Fruit fly (Drosophila melanogaster) whole organism, embryonic: ENCODE results near the gene rdhB.

ENCODE experiments used
- CG12071 ChIP-seq: fragments of 200-800 bp; sonication (Bioruptor generic); optimal IDR thresholded peaks from 3 replicates; lab custom pipeline; 2018; ENCODE audit warnings: missing biosample characterization, mild to moderate bottlenecking, missing genetic modification characterization
- CG16779 ChIP-seq: fragments of 200-800 bp; sonication (Bioruptor generic); IDR thresholded peaks from 2 replicates; pipeline ENCODE4 v1.3.6; 2022; ENCODE audit warnings: missing biosample characterization, missing genetic modification characterization
- CG31441 ChIP-seq: fragments of 200-800 bp; sonication (Bioruptor generic); IDR thresholded peaks from 2 replicates; pipeline ENCODE4 v1.3.6; 2022; ENCODE audit warnings: missing biosample characterization, missing genetic modification characterization
- CG4707 ChIP-seq: fragments of 200-800 bp; sonication (Bioruptor generic); optimal IDR thresholded peaks from 2 replicates; lab custom pipeline; 2018; ENCODE audit warnings: missing biosample characterization, mild to moderate bottlenecking, missing genetic modification characterization, moderate library complexity
- CG6654 ChIP-seq: fragments of 200-800 bp; sonication (Bioruptor generic); optimal IDR thresholded peaks from 2 replicates; lab custom pipeline; 2017; ENCODE audit warnings: missing biosample characterization, mild to moderate bottlenecking, missing genetic modification characterization
- CG6765 ChIP-seq: fragments of 200-800 bp; sonication (Bioruptor generic); optimal IDR thresholded peaks from 3 replicates; lab custom pipeline; 2017; ENCODE audit warnings: missing biosample characterization, mild to moderate bottlenecking, missing genetic modification characterization
- CG7963 ChIP-seq: fragments of 200-800 bp; sonication (Bioruptor generic); IDR thresholded peaks from 3 replicates; pipeline ENCODE4 v1.3.6; 2022; ENCODE audit warnings: missing biosample characterization, missing genetic modification characterization; ENCODE audit not compliant: partially characterized antibody
- CG7987 ChIP-seq: fragments of 200-800 bp; sonication (Bioruptor generic); optimal IDR thresholded peaks from 2 replicates; lab custom pipeline; 2018; ENCODE audit warnings: missing biosample characterization, mild to moderate bottlenecking, missing genetic modification characterization, moderate library complexity
- CG8089 ChIP-seq: fragments of 200-800 bp; sonication (Bioruptor generic); optimal IDR thresholded peaks from 3 replicates; lab custom pipeline; 2016; ENCODE audit warnings: missing biosample characterization, missing genetic modification characterization
- CG8290 ChIP-seq, 3 experiments: fragments of 200-800 bp; sonication (Bioruptor generic); optimal IDR thresholded peaks; 2 replicates each; lab custom pipeline; 2016 to 2019; ENCODE audit warnings: missing biosample characterization in 3 of 3, missing genetic modification characterization in 3 of 3, mild to moderate bottlenecking in 2 of 3, moderate library complexity in 1 of 3
- CG8359 ChIP-seq: fragments of 200-800 bp; sonication (Bioruptor generic); optimal IDR thresholded peaks from 2 replicates; lab custom pipeline; 2017; ENCODE audit warnings: missing biosample characterization, mild to moderate bottlenecking, missing genetic modification characterization, borderline replicate concordance
- CG8478 ChIP-seq: fragments of >200 bp; optimal IDR thresholded peaks from 2 replicates; lab custom pipeline; 2018
- CG9876 ChIP-seq: fragments of 200-800 bp; sonication (Bioruptor generic); optimal IDR thresholded peaks from 2 replicates; lab custom pipeline; 2016; ENCODE audit warnings: missing biosample characterization, missing genetic modification characterization
- Doc2 ChIP-seq: fragments of 200-800 bp; sonication (Bioruptor generic); IDR thresholded peaks from 2 replicates; pipeline ENCODE4 v1.3.6; 2022; ENCODE audit warnings: missing biosample characterization, missing genetic modification characterization
- GATAe ChIP-seq: fragments of 200-800 bp; sonication (Bioruptor generic); conservative IDR thresholded peaks from 2 replicates; pipeline ENCODE4 v1.3.6; 2022; ENCODE audit warnings: missing biosample characterization, missing genetic modification characterization
- HLH4C ChIP-seq: fragments of 200-800 bp; sonication (Bioruptor generic); IDR thresholded peaks from 3 replicates; pipeline ENCODE4 v1.3.6; 2022; ENCODE audit warnings: missing biosample characterization, missing genetic modification characterization; ENCODE audit not compliant: partially characterized antibody
- MBD-R2 ChIP-seq: fragments of 200-800 bp; sonication (Bioruptor generic); IDR thresholded peaks from 2 replicates; pipeline ENCODE4 v1.3.6; 2022; ENCODE audit warnings: missing biosample characterization, missing genetic modification characterization
- NFAT ChIP-seq: fragments of 200-800 bp; sonication (Bioruptor generic); IDR thresholded peaks from 2 replicates; pipeline ENCODE4 v1.3.6; 2022; ENCODE audit warnings: missing biosample characterization, missing genetic modification characterization
- Nf-YA ChIP-seq: fragments of 200-800 bp; sonication (Bioruptor generic); IDR thresholded peaks from 2 replicates; pipeline ENCODE4 v1.3.6; 2022; ENCODE audit warnings: missing biosample characterization, missing genetic modification characterization
- Pdp1 ChIP-seq, 2 experiments: fragments of 200-800 bp; sonication (Bioruptor generic); optimal IDR thresholded peaks; 3 replicates each; lab custom pipeline; 2016; ENCODE audit warnings: missing biosample characterization in 2 of 2, missing genetic modification characterization in 2 of 2, mild to moderate bottlenecking in 1 of 2, moderate library complexity in 1 of 2
- Scr ChIP-seq: fragments of 200-800 bp; sonication (Bioruptor generic); IDR thresholded peaks from 2 replicates; pipeline ENCODE4 v1.3.6; 2022; ENCODE audit warnings: missing biosample characterization, missing genetic modification characterization; ENCODE audit not compliant: partially characterized antibody
- Sry-β ChIP-seq: fragments of 200-800 bp; sonication (Bioruptor generic); optimal IDR thresholded peaks from 2 replicates; lab custom pipeline; 2018; ENCODE audit warnings: missing biosample characterization, mild to moderate bottlenecking, missing genetic modification characterization, moderate library complexity
- TFAM ChIP-seq: fragments of 200-800 bp; sonication (Bioruptor generic); optimal IDR thresholded peaks from 2 replicates; lab custom pipeline; 2017; ENCODE audit warnings: missing biosample characterization, missing genetic modification characterization, inconsistent platforms
- Trl ChIP-seq, 3 experiments: fragments of >200 bp in 2 of 3; fragments of 200-800 bp in 1 of 3; sonication (Bioruptor generic) in 1 of 3; optimal IDR thresholded peaks; 2 replicates in 1 of 3; 3 replicates in 2 of 3; lab custom pipeline; 2016 to 2017; ENCODE audit warnings: missing biosample characterization in 1 of 3, missing genetic modification characterization in 1 of 3
- ara ChIP-seq: fragments of 200-800 bp; sonication (Bioruptor generic); IDR thresholded peaks from 2 replicates; pipeline ENCODE4 v1.3.6; 2022; ENCODE audit warnings: missing biosample characterization, missing genetic modification characterization
- ase ChIP-seq: fragments of 200-800 bp; sonication (Bioruptor generic); IDR thresholded peaks from 3 replicates; pipeline ENCODE4 v1.3.6; 2022; ENCODE audit warnings: missing biosample characterization, missing genetic modification characterization
- ato ChIP-seq: fragments of 200-800 bp; sonication (Bioruptor generic); IDR thresholded peaks from 2 replicates; pipeline ENCODE4 v1.3.6; 2022; ENCODE audit warnings: missing biosample characterization, missing genetic modification characterization; ENCODE audit not compliant: partially characterized antibody
- bbx ChIP-seq: fragments of 200-800 bp; sonication (Bioruptor generic); IDR thresholded peaks from 2 replicates; pipeline ENCODE4 v1.3.6; 2022; ENCODE audit warnings: missing biosample characterization, missing genetic modification characterization; ENCODE audit not compliant: partially characterized antibody
- chinmo ChIP-seq: fragments of 200-800 bp; sonication (Bioruptor generic); IDR thresholded peaks from 4 replicates; pipeline ENCODE4 v1.3.6; 2022; ENCODE audit warnings: missing biosample characterization, missing genetic modification characterization; ENCODE audit not compliant: partially characterized antibody
- crc ChIP-seq: fragments of 200-800 bp; sonication (Bioruptor generic); optimal IDR thresholded peaks from 2 replicates; lab custom pipeline; 2016; ENCODE audit warnings: missing biosample characterization, missing genetic modification characterization
- exex ChIP-seq: fragments of 200-800 bp; sonication (Bioruptor generic); optimal IDR thresholded peaks from 4 replicates; lab custom pipeline; 2018; ENCODE audit warnings: missing biosample characterization, mild to moderate bottlenecking, missing genetic modification characterization, moderate library complexity
- gsb-n ChIP-seq: fragments of 200-800 bp; sonication (Bioruptor generic); optimal IDR thresholded peaks from 3 replicates; lab custom pipeline; 2018; ENCODE audit warnings: missing biosample characterization, mild to moderate bottlenecking, missing genetic modification characterization
- kah ChIP-seq: fragments of 200-800 bp; sonication (Bioruptor generic); optimal IDR thresholded peaks from 2 replicates; lab custom pipeline; 2018; ENCODE audit warnings: missing biosample characterization, mild to moderate bottlenecking, missing genetic modification characterization
- ken ChIP-seq: fragments of 200-800 bp; sonication (Bioruptor generic); IDR thresholded peaks from 3 replicates; pipeline ENCODE4 v1.3.6; 2022; ENCODE audit warnings: missing biosample characterization, missing genetic modification characterization
- knrl ChIP-seq: fragments of 200-800 bp; sonication (Bioruptor generic); IDR thresholded peaks from 3 replicates; pipeline ENCODE4 v1.3.6; 2022; ENCODE audit warnings: missing biosample characterization, missing genetic modification characterization; ENCODE audit not compliant: partially characterized antibody
- lab ChIP-seq: fragments of 200-800 bp; sonication (Bioruptor generic); optimal IDR thresholded peaks from 3 replicates; lab custom pipeline; 2017; ENCODE audit warnings: missing biosample characterization, missing genetic modification characterization, mild to moderate bottlenecking, moderate library complexity, missing genetic modification reagents
- mld ChIP-seq: fragments of 200-800 bp; sonication (Bioruptor generic); IDR thresholded peaks from 3 replicates; pipeline ENCODE4 v1.3.6; 2022; ENCODE audit warnings: missing biosample characterization, missing genetic modification characterization; ENCODE audit not compliant: partially characterized antibody
- nerfin-1 ChIP-seq: fragments of 200-800 bp; sonication (Bioruptor generic); optimal IDR thresholded peaks from 3 replicates; lab custom pipeline; 2019; ENCODE audit warnings: missing biosample characterization, mild to moderate bottlenecking, missing genetic modification characterization, moderate library complexity
- nerfin-2 ChIP-seq: fragments of 200-800 bp; sonication (Bioruptor generic); IDR thresholded peaks from 2 replicates; pipeline ENCODE4 v1.3.6; 2022; ENCODE audit warnings: missing biosample characterization, missing genetic modification characterization; ENCODE audit not compliant: partially characterized antibody
- nom ChIP-seq: fragments of 200-800 bp; sonication (Bioruptor generic); optimal IDR thresholded peaks from 2 replicates; lab custom pipeline; 2017; ENCODE audit warnings: missing biosample characterization, missing genetic modification characterization, mild to moderate bottlenecking, moderate library complexity, missing genetic modification reagents
- sna ChIP-seq: fragments of 200-800 bp; sonication (Bioruptor generic); IDR thresholded peaks from 2 replicates; pipeline ENCODE4 v1.3.6; 2022; ENCODE audit warnings: missing biosample characterization, missing genetic modification characterization; ENCODE audit not compliant: partially characterized antibody
- so ChIP-seq: fragments of 200-800 bp; sonication (Bioruptor generic); IDR thresholded peaks from 3 replicates; pipeline ENCODE4 v1.3.6; 2022; ENCODE audit warnings: missing biosample characterization, missing genetic modification characterization
- sob ChIP-seq: fragments of 200-800 bp; sonication (Bioruptor generic); IDR thresholded peaks from 2 replicates; pipeline ENCODE4 v1.3.6; 2022; ENCODE audit warnings: missing biosample characterization, missing genetic modification characterization
- zen2 ChIP-seq: fragments of 200-800 bp; sonication (Bioruptor generic); IDR thresholded peaks from 3 replicates; pipeline ENCODE4 v1.3.6; 2022; ENCODE audit warnings: missing biosample characterization, missing genetic modification characterization; ENCODE audit not compliant: partially characterized antibody
- zf30C ChIP-seq: fragments of 200-800 bp; sonication (Bioruptor generic); optimal IDR thresholded peaks from 3 replicates; lab custom pipeline; 2018; ENCODE audit warnings: missing biosample characterization, mild to moderate bottlenecking, missing genetic modification characterization

rdhB gene

dm6 chr3R:22368077-22368776 is 16.7 kb downstream of the rdhB start (continued):
- TF ChIP-seq CG7987 (GFP tag; lab: Kevin White, UChicago) (peak; percentile 98), CG8089 (GFP tag; lab: Kevin White, UChicago) (no peak), zf30C (GFP tag; lab: Kevin White, UChicago) (no peak), nerfin-1 (tag; lab: Kevin White, UChicago) (peak; percentile 60), Scr (peak; percentile 67), kah (GFP tag; lab: Kevin White, UChicago) (no peak), CG8359 (GFP tag; lab: Kevin White, UChicago) (no peak), crc (GFP tag; lab: Kevin White, UChicago) (no peak), ken (GFP tag; lab: Robert Waterston, UW) (0 out of 3 replicates have a peak, but pooled peaks have one; percentile 29), NFAT (GFP tag; lab: Robert Waterston, UW) (peak; percentile 24; the same call in 1 of the 2 replicates), Sry-β (GFP tag; lab: Kevin White, UChicago) (no peak), ato (GFP tag; lab: Robert Waterston, UW) (0 out of 2 replicates have a peak, but pooled peaks have one; percentile 39), nerfin-2 (peak; percentile 26; the same call in 1 of the 2 replicates), sob (GFP tag; lab: Robert Waterston, UW) (0 out of 2 replicates have a peak, but pooled peaks have one; percentile 27), knrl (peak; percentile 63; the same call in 2 of the 3 replicates), CG7963 (no peak), chinmo (GFP tag; lab: Robert Waterston, UW) (0 out of 4 replicates have a peak, but pooled peaks have one; percentile 42), GATAe (peak; percentile 12; the same call in 1 of the 2 replicates), Trl (optimal IDR thresholded peaks at IDR 0.05; lab: Kevin White, UChicago) (peak in 1 of 2 experiments; percentile 7), Trl (GFP tag; optimal IDR thresholded peaks at IDR 0.05; lab: Kevin White, UChicago) (no peak), ara (GFP tag; lab: Robert Waterston, UW) (peak; percentile 10; the same call in 1 of the 2 replicates), mld (0 out of 3 replicates have a peak, but pooled peaks have one; percentile 11), CG31441 (GFP tag; lab: Robert Waterston, UW) (peak; percentile 35), nom (peak; percentile 16), bbx (GFP tag; lab: Robert Waterston, UW) (peak; percentile 59; the same call in 1 of the 2 replicates), sna (GFP tag; lab: Robert Waterston, UW) (peak; percentile 72), CG16779 (GFP tag; lab: Robert Waterston, UW) (peak; percentile 55; the same call in 1 of the 2 replicates), so (GFP tag; lab: Robert Waterston, UW) (peak; percentile 32; the same call in 1 of the 3 replicates), HLH4C (GFP tag; lab: Robert Waterston, UW) (peak; percentile 37; the same call in 2 of the 3 replicates), Doc2 (GFP tag; lab: Robert Waterston, UW) (0 out of 2 replicates have a peak, but pooled peaks have one; percentile 3), CG6765 (GFP tag; lab: Kevin White, UChicago) (no peak), MBD-R2 (GFP tag; lab: Robert Waterston, UW) (0 out of 2 replicates have a peak, but pooled peaks have one; percentile 8), CG8478 (lab: Kevin White, UChicago) (peak; percentile 82), CG9876 (no peak), Nf-YA (no peak), TFAM (GFP tag; lab: Kevin White, UChicago) (no peak), exex (peak; percentile 39), lab (GFP tag; lab: Kevin White, UChicago) (no peak), CG6654 (GFP tag; lab: Kevin White, UChicago) (peak; percentile 2), CG12071 (peak; percentile 8), zen2 (GFP tag; lab: Robert Waterston, UW) (0 out of 3 replicates have a peak, but pooled peaks have one; percentile 42), CG8290 (GFP tag; optimal IDR thresholded peaks at IDR 0.05; lab: Kevin White, UChicago) (no peak), CG8290 (tag; optimal IDR thresholded peaks at IDR 0.05; lab: Kevin White, UChicago) (peak in 1 of 2 experiments; percentile 33), gsb-n (no peak), Pdp1 (GFP tag; optimal IDR thresholded peaks at IDR 0.05; lab: Kevin White, UChicago) (peak in 1 of 2 experiments; percentile 96), ase (GFP tag; lab: Robert Waterston, UW) (peak; percentile 42; the same call in 1 of the 3 replicates), CG4707 (GFP tag; lab: Kevin White, UChicago) (peak; percentile 97)
